Fruit fly (Drosophila melanogaster): ENCODE data around the gene CG7655.
A peak's percentile ranks its signal among the peaks of the same experiment; 100 is the strongest.

Gene CG7655

dm6 chr3R:17682244-17682773 is at the start of gene CG7655, which contains the start of gene alt (continued):
- TF ChIP-seq eve (GFP tag; optimal IDR thresholded peaks at IDR 0.05) (no peak), ase (GFP tag; IDR thresholded peaks at IDR 0.05) (no peak), ftz-f1 (GFP tag; optimal IDR thresholded peaks at IDR 0.05) (peak; percentile 72), Nf-YC (tag; optimal IDR thresholded peaks at IDR 0.05) (peak; percentile 36), Ets97D (GFP tag; optimal IDR thresholded peaks at IDR 0.05) (peak; percentile 95), pzg (GFP tag; optimal IDR thresholded peaks at IDR 0.05) (peak; percentile 100), Kr (GFP tag; optimal IDR thresholded peaks at IDR 0.05) (no peak), exex (tag; optimal IDR thresholded peaks at IDR 0.05) (no peak), Dip3 (GFP tag; optimal IDR thresholded peaks at IDR 0.05) (peak; percentile 32), CG1792 (GFP tag; optimal IDR thresholded peaks at IDR 0.05) (peak; percentile 15), CG13894 (tag; optimal IDR thresholded peaks at IDR 0.05) (peak; percentile 74), ssp (GFP tag; IDR thresholded peaks at IDR 0.05) (no peak), kay (GFP tag; optimal IDR thresholded peaks at IDR 0.05) (peak; percentile 75), CG10431 (GFP tag; optimal IDR thresholded peaks at IDR 0.05) (peak; percentile 29), oc (tag; optimal IDR thresholded peaks at IDR 0.05) (no peak), pho (GFP tag; optimal IDR thresholded peaks at IDR 0.05) (peak; percentile 44), CrebB (tag; optimal IDR thresholded peaks at IDR 0.05) (peak; percentile 56), pan (optimal IDR thresholded peaks at IDR 0.05) (no peak), pan (GFP tag; optimal IDR thresholded peaks at IDR 0.05 in 1 of 2, IDR thresholded peaks at IDR 0.05 in 1 of 2) (no peak), CG5180 (GFP tag; optimal IDR thresholded peaks at IDR 0.05) (no peak), Hand (GFP tag; optimal IDR thresholded peaks at IDR 0.05) (peak; percentile 0), CG9437 (GFP tag; optimal IDR thresholded peaks at IDR 0.05) (no peak), CG13424 (tag; optimal IDR thresholded peaks at IDR 0.05) (peak; percentile 45), Trl (optimal IDR thresholded peaks at IDR 0.05) (no peak), Trl (GFP tag; optimal IDR thresholded peaks at IDR 0.05) (peak; percentile 52), kah (GFP tag; optimal IDR thresholded peaks at IDR 0.05) (no peak), CG11085 (GFP tag; IDR thresholded peaks at IDR 0.05) (no peak), Pdp1 (GFP tag; optimal IDR thresholded peaks at IDR 0.05) (peak in 1 of 2 experiments; percentile 83), HLH4C (GFP tag; IDR thresholded peaks at IDR 0.05; ENCODE audit: partially characterized antibody) (no peak), sens (GFP tag) (peak; percentile 75), CG7928 (GFP tag; optimal IDR thresholded peaks at IDR 0.05) (peak; percentile 17), Sin3A (optimal IDR thresholded peaks at IDR 0.05) (peak; percentile 84), lbe (GFP tag; optimal IDR thresholded peaks at IDR 0.05) (no peak), pita (GFP tag; optimal IDR thresholded peaks at IDR 0.05) (peak; percentile 99), Hmx (GFP tag; optimal IDR thresholded peaks at IDR 0.05) (no peak), CG17328 (GFP tag; IDR thresholded peaks at IDR 0.05) (no peak), tin (GFP tag; optimal IDR thresholded peaks at IDR 0.05) (peak; percentile 22), CG12299 (tag; optimal IDR thresholded peaks at IDR 0.05) (peak; percentile 23), CG10267 (tag; optimal IDR thresholded peaks at IDR 0.05) (peak; percentile 62), nmo (GFP tag; optimal IDR thresholded peaks at IDR 0.05) (peak; percentile 73), CG8290 (GFP tag; optimal IDR thresholded peaks at IDR 0.05) (peak; percentile 41), CG8290 (tag; optimal IDR thresholded peaks at IDR 0.05) (peak in 1 of 2 experiments; percentile 86), her (GFP tag; optimal IDR thresholded peaks at IDR 0.05) (peak; percentile 58), amos (GFP tag; IDR thresholded peaks at IDR 0.05; ENCODE audit: partially characterized antibody) (no peak), phol (tag; optimal IDR thresholded peaks at IDR 0.05) (peak; percentile 86), mam (GFP tag; optimal IDR thresholded peaks at IDR 0.05) (peak; percentile 22), HLH54F (GFP tag; optimal IDR thresholded peaks at IDR 0.05) (no peak), Dek (tag; optimal IDR thresholded peaks at IDR 0.05) (peak; percentile 54), CG9876 (GFP tag; optimal IDR thresholded peaks at IDR 0.05) (peak; percentile 9), tap (tag; optimal IDR thresholded peaks at IDR 0.05) (peak; percentile 14), pros (GFP tag; optimal IDR thresholded peaks at IDR 0.05) (peak; percentile 74), CG9609 (GFP tag; optimal IDR thresholded peaks at IDR 0.05) (peak; percentile 24)
